Fruit fly (Drosophila melanogaster): ENCODE measurements around the gene Lrr47.

DNA sequence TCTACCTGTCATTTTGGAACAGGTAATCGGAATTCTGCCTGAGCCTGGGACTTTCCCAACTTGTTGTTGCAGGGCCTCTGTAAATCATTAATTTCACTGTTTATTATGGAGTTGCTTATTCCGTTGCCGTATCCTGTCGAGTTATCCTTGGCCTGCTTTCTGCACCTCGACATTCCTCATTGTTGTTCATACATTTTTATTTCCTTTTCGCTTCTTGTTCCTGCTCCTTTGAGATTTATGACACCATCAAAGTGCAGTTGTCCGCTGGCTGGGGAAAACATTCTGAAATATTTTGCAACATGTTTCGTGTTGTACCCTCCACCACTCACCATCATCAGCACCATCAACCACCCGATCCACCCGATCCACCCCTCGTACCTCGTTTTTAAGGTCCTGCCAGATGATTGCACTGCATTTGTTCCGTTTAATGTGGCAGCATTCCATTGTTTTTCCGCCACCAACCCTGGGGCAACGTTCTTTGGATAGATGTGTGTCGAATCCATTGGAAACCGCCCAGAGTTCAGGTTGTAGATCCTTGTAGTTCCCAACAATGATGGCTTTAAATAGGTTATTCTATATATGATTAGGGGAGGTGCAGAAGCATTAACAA is 31.8 kb downstream of the Lrr47 start:
- TF ChIP-seq achi (GFP tag; optimal IDR thresholded peaks at IDR 0.05) (no peak), Met (GFP tag; optimal IDR thresholded peaks at IDR 0.05) (no peak), CG6854 (GFP tag; optimal IDR thresholded peaks at IDR 0.05) (no peak), Hr38 (GFP tag; optimal IDR thresholded peaks at IDR 0.05) (no peak), Blimp-1 (GFP tag; optimal IDR thresholded peaks at IDR 0.05) (no peak), Ets21C (GFP tag; optimal IDR thresholded peaks at IDR 0.05) (no peak), Smox (GFP tag; optimal IDR thresholded peaks at IDR 0.05) (no peak), svp (GFP tag) (no peak), Sox14 (GFP tag; optimal IDR thresholded peaks at IDR 0.05) (no peak), CG6808 (GFP tag; optimal IDR thresholded peaks at IDR 0.05) (no peak)
